Worm (Caenorhabditis elegans) whole organism, late embryonic: ENCODE results near the gene hpo-28.

Source experiments
- C08G9.2 ChIP-seq: sonication (generic microtip); optimal IDR thresholded peaks from 2 replicates; lab custom pipeline; 2016; ENCODE audit warnings: mild to moderate bottlenecking, missing genetic modification characterization, moderate library complexity, missing compliant biosample characterization
- C38D4.7 ChIP-seq: fragments of 200-800 bp; sonication (Bioruptor generic); optimal IDR thresholded peaks from 2 replicates; lab custom pipeline; 2018; ENCODE audit warnings: mild to moderate bottlenecking, missing genetic modification characterization, moderate library complexity, missing compliant biosample characterization
- K02D7.2 ChIP-seq: sonication (generic microtip); optimal IDR thresholded peaks from 2 replicates; lab custom pipeline; 2017; ENCODE audit warnings: mild to moderate bottlenecking, missing genetic modification characterization, missing compliant biosample characterization
- K09A11.1 ChIP-seq: sonication (generic microtip); optimal IDR thresholded peaks from 2 replicates; lab custom pipeline; 2017; ENCODE audit warnings: antibody characterized with exemption, mild to moderate bottlenecking, missing genetic modification characterization, missing compliant biosample characterization; ENCODE audit not compliant: insufficient read depth
- ahr-1 ChIP-seq: sonication (generic microtip); optimal IDR thresholded peaks from 2 replicates; lab custom pipeline; 2016; ENCODE audit warnings: missing genetic modification characterization, missing compliant biosample characterization
- ceh-14 ChIP-seq: sonication (generic microtip); optimal IDR thresholded peaks from 2 replicates; lab custom pipeline; 2016; ENCODE audit warnings: missing genotype, missing genetic modification characterization, missing compliant biosample characterization
- ceh-18 ChIP-seq: sonication (generic microtip); optimal IDR thresholded peaks from 2 replicates; lab custom pipeline; 2016; ENCODE audit warnings: missing genetic modification characterization, missing compliant biosample characterization
- ceh-19 ChIP-seq: fragments of 200-800 bp; sonication (Bioruptor generic); optimal IDR thresholded peaks from 2 replicates; lab custom pipeline; 2018; ENCODE audit warnings: mild to moderate bottlenecking, missing genetic modification characterization, missing compliant biosample characterization
- ceh-2 ChIP-seq: sonication (generic microtip); optimal IDR thresholded peaks from 2 replicates; lab custom pipeline; 2016; ENCODE audit warnings: missing genotype, missing genetic modification characterization, missing compliant biosample characterization
- ceh-24 ChIP-seq: sonication (generic microtip); optimal IDR thresholded peaks from 2 replicates; lab custom pipeline; 2016; ENCODE audit warnings: mild to moderate bottlenecking, missing genetic modification characterization, missing compliant biosample characterization
- ceh-31 ChIP-seq: sonication (generic microtip); optimal IDR thresholded peaks from 2 replicates; lab custom pipeline; 2016; ENCODE audit warnings: missing genetic modification characterization, missing compliant biosample characterization
- ceh-34 ChIP-seq: sonication (generic microtip); optimal IDR thresholded peaks from 2 replicates; lab custom pipeline; 2016; ENCODE audit warnings: mild to moderate bottlenecking, missing genetic modification characterization, missing compliant biosample characterization
- ceh-48 ChIP-seq: sonication (generic microtip); optimal IDR thresholded peaks from 2 replicates; lab custom pipeline; 2016; ENCODE audit warnings: missing genetic modification characterization, inconsistent platforms, missing compliant biosample characterization
- ceh-9 ChIP-seq: sonication (generic microtip); optimal IDR thresholded peaks from 2 replicates; lab custom pipeline; 2016; ENCODE audit warnings: mild to moderate bottlenecking, missing genetic modification characterization, inconsistent platforms, missing compliant biosample characterization
- che-1 ChIP-seq: sonication (generic microtip); optimal IDR thresholded peaks from 2 replicates; lab custom pipeline; 2016; ENCODE audit warnings: mild to moderate bottlenecking, missing genetic modification characterization, missing compliant biosample characterization
- elt-2 ChIP-seq: sonication (generic microtip); optimal IDR thresholded peaks from 2 replicates; lab custom pipeline; 2016; ENCODE audit warnings: missing genetic modification reagents, missing genetic modification characterization, missing compliant biosample characterization
- elt-4 ChIP-seq: sonication (generic microtip); optimal IDR thresholded peaks from 2 replicates; lab custom pipeline; 2016; ENCODE audit warnings: missing genetic modification characterization, missing compliant biosample characterization
- ets-4 ChIP-seq: sonication (generic microtip); optimal IDR thresholded peaks from 2 replicates; lab custom pipeline; 2016; ENCODE audit warnings: missing genetic modification characterization, missing compliant biosample characterization
- fkh-10 ChIP-seq: fragments of 150-350 bp; optimal IDR thresholded peaks from 2 replicates; lab custom pipeline; 2014; ENCODE audit warnings: missing biosample characterization, missing genetic modification reagents, missing genetic modification characterization
- gmeb-2 ChIP-seq: sonication (generic microtip); optimal IDR thresholded peaks from 2 replicates; lab custom pipeline; 2016; ENCODE audit warnings: missing genetic modification characterization, inconsistent platforms, missing compliant biosample characterization
- hlh-13 ChIP-seq: fragments of 200-800 bp; sonication (Bioruptor generic); optimal IDR thresholded peaks from 2 replicates; lab custom pipeline; 2018; ENCODE audit warnings: mild to moderate bottlenecking, missing genetic modification characterization, missing compliant biosample characterization
- hlh-15 ChIP-seq: sonication (generic microtip); optimal IDR thresholded peaks from 2 replicates; lab custom pipeline; 2016; ENCODE audit warnings: missing genetic modification characterization, missing compliant biosample characterization
- hlh-6 ChIP-seq: sonication (generic microtip); optimal IDR thresholded peaks from 2 replicates; lab custom pipeline; 2016; ENCODE audit warnings: missing genotype, missing genetic modification characterization, missing compliant biosample characterization
- lim-6 ChIP-seq: sonication (generic microtip); optimal IDR thresholded peaks from 2 replicates; lab custom pipeline; 2016; ENCODE audit warnings: missing genetic modification characterization, missing compliant biosample characterization
- lin-11 ChIP-seq: fragments of 200-800 bp; sonication (Bioruptor generic); optimal IDR thresholded peaks from 2 replicates; lab custom pipeline; 2018; ENCODE audit warnings: mild to moderate bottlenecking, missing genetic modification characterization, missing compliant biosample characterization
- madf-2 ChIP-seq: sonication (generic microtip); optimal IDR thresholded peaks from 2 replicates; lab custom pipeline; 2017; ENCODE audit warnings: missing genetic modification characterization, missing compliant biosample characterization
- mec-3 ChIP-seq: sonication (generic microtip); optimal IDR thresholded peaks from 2 replicates; lab custom pipeline; 2016; ENCODE audit warnings: borderline replicate concordance, missing genetic modification characterization, missing compliant biosample characterization
- nfya-1 ChIP-seq: sonication (generic microtip); optimal IDR thresholded peaks from 2 replicates; lab custom pipeline; 2017; ENCODE audit warnings: missing genetic modification characterization, mild to moderate bottlenecking, missing compliant biosample characterization, antibody characterized with exemption, moderate library complexity
- nhr-11 ChIP-seq: fragments of 150-350 bp; optimal IDR thresholded peaks from 2 replicates; lab custom pipeline; 2014; ENCODE audit warnings: missing biosample characterization, missing genetic modification characterization
- nhr-232 ChIP-seq: sonication (generic microtip); optimal IDR thresholded peaks from 2 replicates; lab custom pipeline; 2016; ENCODE audit warnings: missing genetic modification characterization, missing compliant biosample characterization
- npax-4 ChIP-seq: sonication (generic microtip); optimal IDR thresholded peaks from 2 replicates; lab custom pipeline; 2016; ENCODE audit warnings: missing genetic modification characterization, missing compliant biosample characterization
- odd-2 ChIP-seq: sonication (generic microtip); optimal IDR thresholded peaks from 2 replicates; lab custom pipeline; 2017; ENCODE audit warnings: antibody characterized with exemption, mild to moderate bottlenecking, missing genetic modification characterization, missing compliant biosample characterization
- pha-2 ChIP-seq: sonication (generic microtip); optimal IDR thresholded peaks from 2 replicates; lab custom pipeline; 2017; ENCODE audit warnings: mild to moderate bottlenecking, missing genetic modification characterization, missing compliant biosample characterization
- pha-4 ChIP-seq: fragments of 150-350 bp; optimal IDR thresholded peaks from 2 replicates; lab custom pipeline; 2018; ENCODE audit warnings: missing biosample characterization, missing genetic modification reagents, missing genetic modification characterization
- pros-1 ChIP-seq: fragments of 150-350 bp; optimal IDR thresholded peaks from 2 replicates; lab custom pipeline; 2014; ENCODE audit warnings: missing biosample characterization, missing genetic modification reagents, missing genetic modification characterization
- sox-4 ChIP-seq: sonication (generic microtip); optimal IDR thresholded peaks from 2 replicates; lab custom pipeline; 2017; ENCODE audit warnings: mild to moderate bottlenecking, missing genetic modification characterization, inconsistent platforms, missing compliant biosample characterization
- syd-9 ChIP-seq: sonication (generic microtip); optimal IDR thresholded peaks from 2 replicates; lab custom pipeline; 2016; ENCODE audit warnings: mild to moderate bottlenecking, missing genetic modification characterization, moderate library complexity, missing compliant biosample characterization
- unc-42 ChIP-seq: sonication (generic microtip); optimal IDR thresholded peaks from 2 replicates; lab custom pipeline; 2016; ENCODE audit warnings: missing genotype, missing genetic modification characterization, missing compliant biosample characterization
- unc-55 ChIP-seq: sonication (generic microtip); optimal IDR thresholded peaks from 2 replicates; lab custom pipeline; 2017; ENCODE audit warnings: missing biosample characterization, missing genetic modification reagents, missing genetic modification characterization
- zip-5 ChIP-seq: sonication (generic microtip); optimal IDR thresholded peaks from 2 replicates; lab custom pipeline; 2016; ENCODE audit warnings: missing genetic modification characterization, missing compliant biosample characterization
- ztf-16 ChIP-seq: sonication (generic microtip); optimal IDR thresholded peaks from 2 replicates; lab custom pipeline; 2017; ENCODE audit warnings: missing genetic modification characterization, missing compliant biosample characterization

hpo-28 gene

ce11 chrIII:5701491-5701890, 7.6 kb downstream of the hpo-28 start:
- TF ChIP-seq ceh-24 (tag; lab: Kevin White, UChicago) (no peak), zip-5 (tag; lab: Kevin White, UChicago) (no peak), fkh-10 (no peak), ceh-9 (tag; lab: Kevin White, UChicago) (no peak)
- TF ChIP-seq, all 69 proteins: peak for 0

- TF ChIP-seq sox-4 (tag; lab: Kevin White, UChicago): no peak
- TF ChIP-seq nfya-1 (tag; lab: Kevin White, UChicago): peak; percentile 21
- peak; percentile 18 for TF ChIP-seq unc-42
- peak; percentile 2 for TF ChIP-seq ets-4 (tag; lab: Kevin White, UChicago)
Observed at ce11 chrIII:5697963-5698730, 11.0 kb downstream of the hpo-28 start, which contains the start of the genes lgg-3 and rgs-5. TSS of gene lgg-3 (minus strand) at chrIII:5698013. TSS of gene rgs-5 (plus strand) at chrIII:5698555.

- no peak for TF ChIP-seq hlh-6 (tag; lab: Kevin White, UChicago)
Observed at ce11 chrIII:5697266-5697665, 11.9 kb downstream of the hpo-28 start, which contains the start of gene B0336.7. TSS of gene B0336.7 (minus strand) at chrIII:5697366.

- TF ChIP-seq syd-9 (tag; lab: Kevin White, UChicago): no peak
- TF ChIP-seq ceh-24 (tag; lab: Kevin White, UChicago): no peak
- TF ChIP-seq ceh-14 (tag; lab: Kevin White, UChicago): no peak
- TF ChIP-seq elt-2 (tag; lab: Kevin White, UChicago): no peak
- no peak for TF ChIP-seq ceh-48 (tag; lab: Kevin White, UChicago)
- TF ChIP-seq C08G9.2 (tag; lab: Kevin White, UChicago): no peak
- TF ChIP-seq nhr-11: no peak
- no peak for TF ChIP-seq nfya-1 (tag; lab: Kevin White, UChicago)
- TF ChIP-seq ahr-1 (tag; lab: Kevin White, UChicago): no peak
- TF ChIP-seq hlh-15 (tag; lab: Kevin White, UChicago): no peak
- TF ChIP-seq odd-2 (tag; lab: Kevin White, UChicago): no peak
- no peak for TF ChIP-seq lin-11 (tag; lab: Kevin White, UChicago)
- TF ChIP-seq ztf-16: no peak
- TF ChIP-seq madf-2 (tag; lab: Kevin White, UChicago): no peak
- no peak for TF ChIP-seq gmeb-2
- TF ChIP-seq mec-3: no peak
- no peak for TF ChIP-seq che-1 (tag; lab: Kevin White, UChicago)
- no peak for TF ChIP-seq pha-4 (tag; lab: Kevin White, UChicago)
- TF ChIP-seq sox-4 (tag; lab: Kevin White, UChicago): no peak
Observed at ce11 chrIII:5693736-5694135, 15.4 kb downstream of the hpo-28 start, which contains the start of gene B0336.13. TSS of gene B0336.13 (plus strand) at chrIII:5694036.

- TF ChIP-seq nhr-11 (no peak), ceh-48 (tag; lab: Kevin White, UChicago) (no peak), ceh-18 (tag; lab: Kevin White, UChicago) (no peak), che-1 (tag; lab: Kevin White, UChicago) (no peak), C38D4.7 (GFP tag; lab: Kevin White, UChicago) (no peak), unc-55 (GFP tag; lab: Kevin White, UChicago) (no peak), elt-4 (tag; lab: Kevin White, UChicago) (no peak), unc-42 (peak; percentile 54), ceh-19 (GFP tag; lab: Kevin White, UChicago) (no peak), pros-1 (no peak), ceh-9 (tag; lab: Kevin White, UChicago) (no peak), pha-2 (tag; lab: Kevin White, UChicago) (no peak), C08G9.2 (tag; lab: Kevin White, UChicago) (no peak), ceh-34 (tag; lab: Kevin White, UChicago) (no peak), ets-4 (tag; lab: Kevin White, UChicago) (peak; percentile 11), mec-3 (no peak), ceh-31 (tag; lab: Kevin White, UChicago) (peak; percentile 20), K02D7.2 (tag; lab: Kevin White, UChicago) (no peak), lim-6 (tag; lab: Kevin White, UChicago) (no peak), fkh-10 (no peak), nhr-232 (tag; lab: Kevin White, UChicago) (no peak), zip-5 (tag; lab: Kevin White, UChicago) (no peak), ceh-2 (no peak), nfya-1 (tag; lab: Kevin White, UChicago) (peak; percentile 7), hlh-13 (GFP tag; lab: Kevin White, UChicago) (no peak), npax-4 (no peak), K09A11.1 (no peak)
Observed at ce11 chrIII:5692690-5693089, 16.4 kb downstream of the hpo-28 start, which contains the start of the genes abi-1 and arle-14. TSS of gene abi-1 (minus strand) at chrIII:5692740. TSS of gene arle-14 (plus strand) at chrIII:5692906.
